Worm (Caenorhabditis elegans): ENCODE measurements around the gene clk-1.

ce11 chrIII:5304044-5304443 lies 26.4 kb downstream of the clk-1 start:
- TF ChIP-seq B0035.1 (tag; optimal IDR thresholded peaks at IDR 0.05): no peak
- no peak for TF ChIP-seq efl-1 (GFP tag; optimal IDR thresholded peaks at IDR 0.05)
- TF ChIP-seq tbp1 (GFP tag; optimal IDR thresholded peaks at IDR 0.05): no peak

All from whole organism, young adult.